Worm (Caenorhabditis elegans) whole organism, young adult: ENCODE measurements around the gene zip-8.
A peak's percentile ranks its signal among the peaks of the same experiment; 100 is the strongest.

Source experiments
- F10E7.11 ChIP-seq: sonication (generic microtip); optimal IDR thresholded peaks from 2 replicates; lab custom pipeline; 2017; ENCODE audit warnings: mild to moderate bottlenecking, missing genetic modification characterization, moderate library complexity, missing compliant biosample characterization
- F37B4.10 ChIP-seq: fragments of 200-800 bp; sonication (Bioruptor generic); IDR thresholded peaks from 2 replicates; pipeline ENCODE4 v1.3.6; 2022; ENCODE audit warnings: missing genetic modification characterization, missing compliant biosample characterization
- F39B2.1 ChIP-seq: fragments of 200-800 bp; sonication (Bioruptor generic); IDR thresholded peaks from 2 replicates; pipeline ENCODE4 v1.3.6; 2022; ENCODE audit warnings: missing genetic modification reagents, missing genetic modification characterization, missing compliant biosample characterization
- T07F8.4 ChIP-seq: sonication (generic microtip); optimal IDR thresholded peaks from 2 replicates; lab custom pipeline; 2016; ENCODE audit warnings: mild to moderate bottlenecking, missing genetic modification characterization, moderate library complexity, missing compliant biosample characterization
- T26A5.8 ChIP-seq: sonication (generic microtip); optimal IDR thresholded peaks from 2 replicates; lab custom pipeline; 2016; ENCODE audit warnings: missing genetic modification characterization, missing compliant biosample characterization
- Y53G8AR.9 ChIP-seq: fragments of 200-800 bp; sonication (Bioruptor generic); conservative IDR thresholded peaks from 2 replicates; pipeline ENCODE4 v1.3.6; 2022; ENCODE audit warnings: missing genetic modification reagents, missing genetic modification characterization, missing compliant biosample characterization
- aptf-2 ChIP-seq: fragments of 200-800 bp; sonication (Bioruptor generic); conservative IDR thresholded peaks from 2 replicates; pipeline ENCODE4 v1.3.6; 2022; ENCODE audit warnings: missing genetic modification reagents, missing genetic modification characterization, missing compliant biosample characterization
- atf-7 ChIP-seq: sonication (generic microtip); optimal IDR thresholded peaks from 2 replicates; lab custom pipeline; 2017; ENCODE audit warnings: mild to moderate bottlenecking, missing genetic modification characterization, missing compliant biosample characterization
- athp-1 ChIP-seq: sonication (generic microtip); optimal IDR thresholded peaks from 2 replicates; lab custom pipeline; 2017; ENCODE audit warnings: mild to moderate bottlenecking, missing genetic modification characterization, missing compliant biosample characterization
- attf-5 ChIP-seq: fragments of 200-800 bp; sonication (Bioruptor generic); optimal IDR thresholded peaks from 2 replicates; lab custom pipeline; 2018; ENCODE audit warnings: mild to moderate bottlenecking, missing genetic modification characterization, missing compliant biosample characterization
- bed-1 ChIP-seq: fragments of 200-800 bp; sonication (Bioruptor generic); IDR thresholded peaks from 2 replicates; pipeline ENCODE4 v1.3.6; 2022; ENCODE audit warnings: missing genetic modification reagents, missing genetic modification characterization, missing compliant biosample characterization
- ccch-3 ChIP-seq: fragments of 200-800 bp; sonication (Bioruptor generic); optimal IDR thresholded peaks from 2 replicates; lab custom pipeline; 2018; ENCODE audit warnings: mild to moderate bottlenecking, missing genetic modification characterization, missing compliant biosample characterization
- cebp-2 ChIP-seq: fragments of 200-800 bp; sonication (Bioruptor generic); IDR thresholded peaks from 2 replicates; pipeline ENCODE4 v1.3.6; 2022; ENCODE audit warnings: missing genetic modification characterization, missing compliant biosample characterization
- ceh-27 ChIP-seq: fragments of 200-800 bp; sonication (Bioruptor generic); optimal IDR thresholded peaks from 2 replicates; lab custom pipeline; 2018; ENCODE audit warnings: mild to moderate bottlenecking, missing genetic modification characterization, moderate library complexity, missing compliant biosample characterization
- ceh-58 ChIP-seq: fragments of 200-800 bp; sonication (Bioruptor generic); IDR thresholded peaks from 2 replicates; pipeline ENCODE4 v1.3.6; 2022; ENCODE audit warnings: missing genetic modification characterization, missing compliant biosample characterization
- ceh-79 ChIP-seq: sonication (generic microtip); optimal IDR thresholded peaks from 2 replicates; lab custom pipeline; 2017; ENCODE audit warnings: mild to moderate bottlenecking, missing genetic modification characterization, missing compliant biosample characterization
- dpff-1 ChIP-seq: sonication (generic microtip); optimal IDR thresholded peaks from 2 replicates; lab custom pipeline; 2017; ENCODE audit warnings: mild to moderate bottlenecking, missing genetic modification characterization, missing compliant biosample characterization
- dpl-1 ChIP-seq: fragments of 150-350 bp; optimal IDR thresholded peaks from 2 replicates; lab custom pipeline; 2014; ENCODE audit warnings: missing biosample characterization, missing genetic modification reagents, missing genetic modification characterization
- gei-17 ChIP-seq: fragments of 200-800 bp; sonication (Bioruptor generic); optimal IDR thresholded peaks from 2 replicates; lab custom pipeline; 2018; ENCODE audit warnings: mild to moderate bottlenecking, missing genetic modification characterization, missing compliant biosample characterization
- hlh-26 ChIP-seq: fragments of 200-800 bp; sonication (Bioruptor generic); conservative IDR thresholded peaks from 2 replicates; pipeline ENCODE4 v1.3.6; 2022; ENCODE audit warnings: missing genetic modification reagents, missing genetic modification characterization, missing compliant biosample characterization
- lag-1 ChIP-seq: fragments of 200-800 bp; sonication (Bioruptor generic); IDR thresholded peaks from 2 replicates; pipeline ENCODE4 v1.3.6; 2022; ENCODE audit warnings: missing genetic modification reagents, missing genetic modification characterization, missing compliant biosample characterization
- lin-26 ChIP-seq: fragments of 200-800 bp; sonication (Bioruptor generic); IDR thresholded peaks from 2 replicates; pipeline ENCODE4 v1.3.6; 2022; ENCODE audit warnings: missing genetic modification reagents, missing genetic modification characterization, missing compliant biosample characterization
- lin-35 ChIP-seq, 3 experiments: fragments of 150-350 bp in 2 of 3; sonication (generic microtip) in 1 of 3; optimal IDR thresholded peaks; 2 replicates each; lab custom pipeline; 2014 to 2018; ENCODE audit warnings: missing biosample characterization in 3 of 3, missing genetic modification characterization in 3 of 3, missing genetic modification reagents in 3 of 3
- lin-40 ChIP-seq: sonication (generic microtip); optimal IDR thresholded peaks from 2 replicates; lab custom pipeline; 2016; ENCODE audit warnings: missing genetic modification characterization, mild to moderate bottlenecking, missing compliant biosample characterization, missing genotype, missing genetic modification reagents
- lsl-1 ChIP-seq: fragments of 200-800 bp; sonication (Bioruptor generic); optimal IDR thresholded peaks from 2 replicates; lab custom pipeline; 2018; ENCODE audit warnings: mild to moderate bottlenecking, missing genetic modification characterization, moderate library complexity, missing compliant biosample characterization
- madf-8 ChIP-seq: fragments of 200-800 bp; sonication (Bioruptor generic); conservative IDR thresholded peaks from 2 replicates; pipeline ENCODE4 v1.3.6; 2022; ENCODE audit warnings: missing genetic modification reagents, missing genetic modification characterization, missing compliant biosample characterization
- mcd-1 ChIP-seq: fragments of 200-800 bp; sonication (Bioruptor generic); IDR thresholded peaks from 2 replicates; pipeline ENCODE4 v1.3.6; 2022; ENCODE audit warnings: missing genetic modification reagents, missing genetic modification characterization, missing compliant biosample characterization
- mel-28 ChIP-seq: sonication (generic microtip); optimal IDR thresholded peaks from 2 replicates; lab custom pipeline; 2016; ENCODE audit warnings: borderline replicate concordance, mild to moderate bottlenecking, missing genetic modification characterization, missing compliant biosample characterization
- nfya-1 ChIP-seq: sonication (generic microtip); optimal IDR thresholded peaks from 2 replicates; lab custom pipeline; 2017; ENCODE audit warnings: antibody characterized with exemption, missing compliant biosample characterization, missing genetic modification characterization, borderline replicate concordance; ENCODE audit not compliant: insufficient read depth
- nhr-80 ChIP-seq: sonication (generic microtip); optimal IDR thresholded peaks from 2 replicates; lab custom pipeline; 2016; ENCODE audit warnings: missing genetic modification characterization, missing compliant biosample characterization
- rcor-1 ChIP-seq: fragments of 200-800 bp; sonication (Bioruptor generic); IDR thresholded peaks from 2 replicates; pipeline ENCODE4 v1.3.6; 2022; ENCODE audit warnings: missing genetic modification reagents, missing genetic modification characterization, missing compliant biosample characterization
- snpc-1.1 ChIP-seq: sonication (generic microtip); optimal IDR thresholded peaks from 2 replicates; lab custom pipeline; 2017; ENCODE audit warnings: missing genetic modification characterization, mild to moderate bottlenecking, missing compliant biosample characterization, antibody characterized with exemption, moderate library complexity, missing genotype, missing genetic modification reagents; ENCODE audit not compliant: insufficient read depth
- snpc-3.4 ChIP-seq: sonication (generic microtip); optimal IDR thresholded peaks from 2 replicates; lab custom pipeline; 2017; ENCODE audit warnings: missing genetic modification characterization, mild to moderate bottlenecking, missing compliant biosample characterization, antibody characterized with exemption, moderate library complexity, missing genotype, missing genetic modification reagents
- snpc-4 ChIP-seq, 5 experiments: fragments of 150-350 bp in 1 of 5; sonication (generic microtip) in 4 of 5; optimal IDR thresholded peaks; 2 replicates each; lab custom pipeline; 2014 to 2018; ENCODE audit warnings: missing genetic modification characterization in 5 of 5, missing biosample characterization in 3 of 5, antibody characterized with exemption in 2 of 5, mild to moderate bottlenecking in 2 of 5, missing compliant biosample characterization in 2 of 5, missing genotype in 2 of 5, moderate library complexity in 2 of 5, missing genetic modification reagents in 1 of 5
- somi-1 ChIP-seq: fragments of 200-800 bp; sonication (Bioruptor generic); optimal IDR thresholded peaks from 2 replicates; lab custom pipeline; 2018; ENCODE audit warnings: mild to moderate bottlenecking, missing genetic modification characterization, missing compliant biosample characterization
- tbp1 ChIP-seq: fragments of 200-800 bp; sonication (Bioruptor generic); optimal IDR thresholded peaks from 2 replicates; lab custom pipeline; 2018; ENCODE audit warnings: mild to moderate bottlenecking, missing genetic modification characterization, missing compliant biosample characterization
- tlf-1 ChIP-seq: fragments of 200-800 bp; sonication (Bioruptor generic); optimal IDR thresholded peaks from 2 replicates; lab custom pipeline; 2018; ENCODE audit warnings: mild to moderate bottlenecking, missing genetic modification characterization, missing compliant biosample characterization
- xnd-1 ChIP-seq: sonication (generic microtip); optimal IDR thresholded peaks from 2 replicates; lab custom pipeline; 2016; ENCODE audit warnings: missing genotype, missing genetic modification reagents, missing genetic modification characterization, missing compliant biosample characterization
- zfh-2 ChIP-seq: fragments of 200-800 bp; sonication (Bioruptor generic); conservative IDR thresholded peaks from 2 replicates; pipeline ENCODE4 v1.3.6; 2022; ENCODE audit warnings: missing genetic modification reagents, missing genetic modification characterization, missing compliant biosample characterization
- ztf-25 ChIP-seq: fragments of 200-800 bp; sonication (Bioruptor generic); IDR thresholded peaks from 2 replicates; pipeline ENCODE4 v1.3.6; 2022; ENCODE audit warnings: missing genetic modification reagents, missing genetic modification characterization, missing compliant biosample characterization
- ztf-26 ChIP-seq: sonication (generic microtip); optimal IDR thresholded peaks from 2 replicates; lab custom pipeline; 2017; ENCODE audit warnings: missing genetic modification characterization, missing compliant biosample characterization
- ztf-3 ChIP-seq: fragments of 200-800 bp; sonication (Bioruptor generic); optimal IDR thresholded peaks from 2 replicates; lab custom pipeline; 2018; ENCODE audit warnings: mild to moderate bottlenecking, missing genetic modification characterization, missing compliant biosample characterization

zip-8 gene

ce11 chrIII:6495191-6495723, 16.5 kb downstream of the zip-8 start, which contains the start of gene F23F12.13:
TSS of gene F23F12.13 (plus strand) at chrIII:6495673.
- peak; percentile 54 for TF ChIP-seq nhr-80
- no peak for TF ChIP-seq F39B2.1 (GFP tag; lab: Robert Waterston, UW)

ce11 chrIII:6498176-6498575, 19.4 kb downstream of the zip-8 start, which contains the start of gene sdz-15:
TSS of gene sdz-15 (plus strand) at chrIII:6498476.
- TF ChIP-seq snpc-3.4 (tag; lab: Kevin White, UChicago) (no peak), zfh-2 (no peak), mcd-1 (GFP tag; lab: Robert Waterston, UW) (no peak), F10E7.11 (tag; lab: Kevin White, UChicago) (no peak), dpff-1 (tag; lab: Kevin White, UChicago) (no peak), ceh-58 (no peak), dpl-1 (GFP tag; lab: Kevin White, UChicago) (no peak), lsl-1 (no peak), lin-35 (GFP tag; optimal IDR thresholded peaks at IDR 0.05; lab: Kevin White, UChicago) (no peak), T26A5.8 (no peak), lin-26 (GFP tag; lab: Robert Waterston, UW) (no peak), ztf-3 (GFP tag; lab: Kevin White, UChicago) (no peak)

- no peak for TF ChIP-seq ccch-3 (GFP tag; lab: Kevin White, UChicago)
- no peak for TF ChIP-seq lsl-1
- TF ChIP-seq ztf-3 (GFP tag; lab: Kevin White, UChicago): no peak
- no peak for TF ChIP-seq ztf-26 (tag; lab: Kevin White, UChicago)
- TF ChIP-seq ztf-25 (GFP tag; lab: Robert Waterston, UW): no peak
- no peak for TF ChIP-seq snpc-1.1
- TF ChIP-seq hlh-26 (GFP tag; lab: Robert Waterston, UW): no peak
- TF ChIP-seq ceh-27 (GFP tag; lab: Kevin White, UChicago): no peak
- TF ChIP-seq F37B4.10: no peak
- no peak for TF ChIP-seq somi-1 (GFP tag; lab: Kevin White, UChicago)
- TF ChIP-seq tlf-1: no peak
- no peak for TF ChIP-seq madf-8
- no peak for TF ChIP-seq lag-1
- no peak for TF ChIP-seq attf-5 (GFP tag; lab: Kevin White, UChicago)
- TF ChIP-seq Y53G8AR.9 (GFP tag; lab: Robert Waterston, UW): no peak
- no peak for TF ChIP-seq T07F8.4 (tag; lab: Kevin White, UChicago)
- no peak for TF ChIP-seq bed-1 (GFP tag; lab: Robert Waterston, UW)
- no peak for TF ChIP-seq xnd-1 (tag; lab: Kevin White, UChicago)
Measured at ce11 chrIII:6499102-6499501, 20.3 kb downstream of the zip-8 start.

- TF ChIP-seq lin-35 (GFP tag; optimal IDR thresholded peaks at IDR 0.05; lab: Kevin White, UChicago) (no peak), lin-40 (no peak), snpc-4 (GFP tag; optimal IDR thresholded peaks at IDR 0.05; lab: Kevin White, UChicago) (no peak), snpc-4 (tag; optimal IDR thresholded peaks at IDR 0.05; lab: Kevin White, UChicago) (no peak), aptf-2 (GFP tag; lab: Robert Waterston, UW) (no peak), nfya-1 (no peak), ceh-79 (tag; lab: Kevin White, UChicago) (no peak), athp-1 (tag; lab: Kevin White, UChicago) (no peak), cebp-2 (GFP tag; lab: Robert Waterston, UW) (no peak), T26A5.8 (no peak), ztf-25 (GFP tag; lab: Robert Waterston, UW) (no peak), ztf-26 (tag; lab: Kevin White, UChicago) (no peak), hlh-26 (GFP tag; lab: Robert Waterston, UW) (no peak), mel-28 (no peak), atf-7 (tag; lab: Kevin White, UChicago) (no peak), rcor-1 (GFP tag; lab: Robert Waterston, UW) (no peak), T07F8.4 (tag; lab: Kevin White, UChicago) (no peak), gei-17 (GFP tag; lab: Kevin White, UChicago) (no peak), F10E7.11 (tag; lab: Kevin White, UChicago) (no peak), tbp1 (no peak)
- TF ChIP-seq, all 124 proteins: peak for 0
Measured at ce11 chrIII:6500032-6500564, 21.3 kb downstream of the zip-8 start, which contains the start of gene F23F12.3. TSS of gene F23F12.3 (plus strand) at chrIII:6500514.
